Fruit fly (Drosophila melanogaster) S2 (cell line): ENCODE data around the gene CG5966.

Experiments
- CG8478 ChIP-seq: fragments of >200 bp; optimal IDR thresholded peaks from 2 replicates; lab custom pipeline; 2018
- CTCF ChIP-seq, 2 experiments: fragments of >200 bp; optimal IDR thresholded peaks; 2 replicates each; lab custom pipeline; 2018

DNA sequence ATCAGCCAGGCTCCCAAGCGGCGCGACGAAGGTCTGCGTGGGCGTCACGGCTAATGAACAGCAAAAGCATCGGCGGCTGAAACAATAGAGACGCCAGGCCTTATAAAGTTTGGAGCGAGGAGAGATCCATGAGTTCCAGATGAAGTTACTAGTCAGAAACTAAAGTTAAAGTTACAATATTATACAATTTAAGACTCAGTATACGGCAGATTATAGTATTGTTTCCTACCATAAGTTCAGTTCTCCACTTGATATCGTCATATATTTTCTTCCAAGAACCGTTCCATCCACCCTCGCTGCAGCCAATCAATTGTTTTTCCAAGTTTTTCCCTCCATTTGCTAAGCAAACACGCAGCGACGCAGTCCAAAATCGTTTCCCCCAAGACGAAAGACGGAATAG, 5.2 kb upstream of the CG5966 start:
- TF ChIP-seq CG8478 (no peak), CTCF (optimal IDR thresholded peaks at IDR 0.05; lab: Kevin White, UChicago) (no peak)
